Worm (Caenorhabditis elegans) whole organism, L4 larva: ENCODE data around the gene Y65A5A.2.

Source experiments
- D1046.2 ChIP-seq: fragments of 200-800 bp; sonication (Bioruptor generic); IDR thresholded peaks from 2 replicates; pipeline ENCODE4 v1.3.6; 2022; ENCODE audit warnings: missing genetic modification characterization, missing compliant biosample characterization
- F10B5.3 ChIP-seq: sonication (generic microtip); optimal IDR thresholded peaks from 2 replicates; lab custom pipeline; 2016; ENCODE audit warnings: mild to moderate bottlenecking, missing genetic modification characterization, missing compliant biosample characterization
- F26F4.8 ChIP-seq: fragments of 200-800 bp; sonication (Bioruptor generic); conservative IDR thresholded peaks from 2 replicates; pipeline ENCODE4 v1.3.6; 2022; ENCODE audit warnings: missing genetic modification characterization, missing compliant biosample characterization
- F49E8.2 ChIP-seq: sonication (generic microtip); optimal IDR thresholded peaks from 2 replicates; lab custom pipeline; 2016; ENCODE audit warnings: missing compliant biosample characterization, mild to moderate bottlenecking, missing genetic modification characterization, borderline replicate concordance
- T20F7.1 ChIP-seq: fragments of 200-800 bp; sonication (Bioruptor generic); optimal IDR thresholded peaks from 2 replicates; lab custom pipeline; 2018; ENCODE audit warnings: mild to moderate bottlenecking, missing genetic modification characterization, missing compliant biosample characterization
- Y105C5A.15 ChIP-seq: fragments of 200-800 bp; sonication (Bioruptor generic); IDR thresholded peaks from 2 replicates; pipeline ENCODE4 v1.3.6; 2022; ENCODE audit warnings: missing genetic modification characterization, missing compliant biosample characterization
- Y48G9A.11 ChIP-seq: fragments of 200-800 bp; sonication (Bioruptor generic); IDR thresholded peaks from 2 replicates; pipeline ENCODE4 v1.3.6; 2022; ENCODE audit warnings: missing genetic modification reagents, missing genetic modification characterization, missing compliant biosample characterization
- Y5F2A.4 ChIP-seq: fragments of 200-800 bp; sonication (Bioruptor generic); optimal IDR thresholded peaks from 2 replicates; lab custom pipeline; 2018; ENCODE audit warnings: mild to moderate bottlenecking, missing genetic modification characterization, missing compliant biosample characterization
- Y75B8A.6 ChIP-seq: fragments of 200-800 bp; sonication (Bioruptor generic); IDR thresholded peaks from 2 replicates; pipeline ENCODE4 v1.3.6; 2022; ENCODE audit warnings: missing genetic modification reagents, missing genetic modification characterization, missing compliant biosample characterization
- ZK337.2 ChIP-seq: fragments of 200-800 bp; sonication (Bioruptor generic); IDR thresholded peaks from 2 replicates; pipeline ENCODE4 v1.3.6; 2022; ENCODE audit warnings: missing genetic modification reagents, missing genetic modification characterization, missing compliant biosample characterization
- ZK546.5 ChIP-seq, 2 experiments: sonication (generic microtip); optimal IDR thresholded peaks; 2 replicates each; lab custom pipeline; 2017; ENCODE audit warnings: missing biosample characterization in 2 of 2, missing genetic modification characterization in 2 of 2
- aha-1 ChIP-seq: fragments of 150-350 bp; peaks from one replicate; lab custom pipeline; 2014; ENCODE audit warnings: missing biosample characterization, missing genetic modification characterization
- aly-2 ChIP-seq: sonication (generic microtip); optimal IDR thresholded peaks from 2 replicates; lab custom pipeline; 2018; ENCODE audit warnings: missing biosample characterization, missing genetic modification characterization
- ceh-62 ChIP-seq: sonication (generic microtip); optimal IDR thresholded peaks from 2 replicates; lab custom pipeline; 2017; ENCODE audit warnings: missing biosample characterization, missing genetic modification characterization
- ctbp-1 ChIP-seq: fragments of 200-800 bp; sonication (Bioruptor generic); IDR thresholded peaks from 2 replicates; pipeline ENCODE4 v1.3.6; 2022; ENCODE audit warnings: missing genetic modification reagents, missing genetic modification characterization, missing compliant biosample characterization
- daf-12 ChIP-seq: fragments of 150-350 bp; optimal IDR thresholded peaks from 2 replicates; lab custom pipeline; 2014; ENCODE audit warnings: missing biosample characterization, missing genetic modification reagents, missing genetic modification characterization
- daf-16 ChIP-seq, 3 experiments: sonication (generic microtip); optimal IDR thresholded peaks; 2 replicates each; lab custom pipeline; 2016 to 2017; ENCODE audit warnings: missing genetic modification characterization in 3 of 3, missing genetic modification reagents in 3 of 3, mild to moderate bottlenecking in 2 of 3, missing compliant biosample characterization in 2 of 3, missing biosample characterization in 1 of 3, moderate library complexity in 1 of 3
- dmd-6 ChIP-seq: fragments of 200-800 bp; sonication (Bioruptor generic); IDR thresholded peaks from 2 replicates; pipeline ENCODE4 v1.3.6; 2022; ENCODE audit warnings: missing genetic modification reagents, missing genetic modification characterization, missing compliant biosample characterization
- dmd-8 ChIP-seq: fragments of 200-800 bp; sonication (Bioruptor generic); IDR thresholded peaks from 2 replicates; pipeline ENCODE4 v1.3.6; 2022; ENCODE audit warnings: missing genetic modification characterization, missing compliant biosample characterization
- dpl-1 ChIP-seq: fragments of 150-350 bp; optimal IDR thresholded peaks from 2 replicates; lab custom pipeline; 2014; ENCODE audit warnings: missing biosample characterization, missing genetic modification reagents, missing genetic modification characterization
- duxl-1 ChIP-seq: sonication (generic microtip); optimal IDR thresholded peaks from 2 replicates; lab custom pipeline; 2016; ENCODE audit warnings: mild to moderate bottlenecking, missing genetic modification characterization, moderate library complexity, missing compliant biosample characterization; ENCODE audit not compliant: poor library complexity
- dve-1 ChIP-seq: sonication (generic microtip); optimal IDR thresholded peaks from 2 replicates; lab custom pipeline; 2017; ENCODE audit warnings: antibody characterized with exemption, mild to moderate bottlenecking, missing genetic modification characterization, missing compliant biosample characterization; ENCODE audit not compliant: insufficient read depth
- egl-27 ChIP-seq: sonication (generic microtip); optimal IDR thresholded peaks from 3 replicates; lab custom pipeline; 2017; ENCODE audit warnings: missing biosample characterization, missing genetic modification reagents, missing genetic modification characterization
- lim-7 ChIP-seq: fragments of 200-800 bp; sonication (Bioruptor generic); IDR thresholded peaks from 2 replicates; pipeline ENCODE4 v1.3.6; 2022; ENCODE audit warnings: missing genetic modification characterization, missing compliant biosample characterization
- lin-38 ChIP-seq: fragments of 200-800 bp; sonication (Bioruptor generic); IDR thresholded peaks from 2 replicates; pipeline ENCODE4 v1.3.6; 2022; ENCODE audit warnings: missing genetic modification reagents, missing genetic modification characterization, missing compliant biosample characterization
- lir-3 ChIP-seq: sonication (generic microtip); optimal IDR thresholded peaks from 2 replicates; lab custom pipeline; 2016; ENCODE audit warnings: mild to moderate bottlenecking, missing genetic modification characterization, missing compliant biosample characterization
- madf-5 ChIP-seq, 2 experiments: fragments of 200-800 bp; sonication (Bioruptor generic); IDR thresholded peaks; 2 replicates each; pipeline ENCODE4 v1.3.6; 2022; ENCODE audit warnings: missing compliant biosample characterization in 2 of 2, missing genetic modification characterization in 2 of 2
- madf-9 ChIP-seq: fragments of 200-800 bp; sonication (Bioruptor generic); conservative IDR thresholded peaks from 2 replicates; pipeline ENCODE4 v1.3.6; 2022; ENCODE audit warnings: missing genetic modification reagents, missing genetic modification characterization, missing compliant biosample characterization
- mdl-1 ChIP-seq, 2 experiments: fragments of 150-350 bp in 1 of 2; sonication (generic microtip) in 1 of 2; optimal IDR thresholded peaks; 2 replicates each; lab custom pipeline; 2014 to 2017; ENCODE audit warnings: missing biosample characterization in 2 of 2, missing genetic modification characterization in 2 of 2
- mdt-29 ChIP-seq: fragments of 200-800 bp; sonication (Bioruptor generic); IDR thresholded peaks from 2 replicates; pipeline ENCODE4 v1.3.6; 2022; ENCODE audit warnings: missing genetic modification reagents, missing genetic modification characterization, missing compliant biosample characterization
- mep-1 ChIP-seq: fragments of 150-350 bp; sonication (generic microtip); optimal IDR thresholded peaks from 3 replicates; lab custom pipeline; 2014; ENCODE audit warnings: missing biosample characterization, missing genetic modification characterization
- mes-2 ChIP-seq: sonication (generic microtip); optimal IDR thresholded peaks from 2 replicates; lab custom pipeline; 2016; ENCODE audit warnings: missing genotype, mild to moderate bottlenecking, missing genetic modification characterization, missing compliant biosample characterization; ENCODE audit not compliant: poor library complexity, severe bottlenecking
- nhr-10 ChIP-seq: fragments of 150-350 bp; optimal IDR thresholded peaks from 2 replicates; lab custom pipeline; 2014; ENCODE audit warnings: missing biosample characterization, missing genetic modification characterization
- nhr-102 ChIP-seq: sonication (generic microtip); optimal IDR thresholded peaks from 2 replicates; lab custom pipeline; 2016; ENCODE audit warnings: mild to moderate bottlenecking, missing genetic modification characterization, moderate library complexity, missing compliant biosample characterization
- nhr-11 ChIP-seq: fragments of 150-350 bp; optimal IDR thresholded peaks from 2 replicates; lab custom pipeline; 2014; ENCODE audit warnings: missing biosample characterization, missing genetic modification characterization
- nhr-237 ChIP-seq: sonication (generic microtip); optimal IDR thresholded peaks from 2 replicates; lab custom pipeline; 2017; ENCODE audit warnings: missing biosample characterization, missing genetic modification characterization
- nhr-41 ChIP-seq: fragments of 200-800 bp; sonication (Bioruptor generic); IDR thresholded peaks from 2 replicates; pipeline ENCODE4 v1.3.6; 2022; ENCODE audit warnings: missing genetic modification reagents, missing genetic modification characterization, missing compliant biosample characterization
- nhr-48 ChIP-seq: sonication (generic microtip); optimal IDR thresholded peaks from 2 replicates; lab custom pipeline; 2016; ENCODE audit warnings: mild to moderate bottlenecking, missing genetic modification characterization, missing compliant biosample characterization
- nhr-76 ChIP-seq: fragments of 150-350 bp; optimal IDR thresholded peaks from 2 replicates; lab custom pipeline; 2014; ENCODE audit warnings: missing biosample characterization, missing genetic modification characterization
- php-3 ChIP-seq: fragments of 200-800 bp; sonication (Bioruptor generic); IDR thresholded peaks from 2 replicates; pipeline ENCODE4 v1.3.6; 2022; ENCODE audit warnings: missing genetic modification reagents, missing genetic modification characterization, missing compliant biosample characterization
- pqm-1 ChIP-seq: sonication (generic microtip); optimal IDR thresholded peaks from 2 replicates; lab custom pipeline; 2017; ENCODE audit warnings: missing biosample characterization, missing genetic modification characterization
- rbr-2 ChIP-seq: sonication (generic microtip); optimal IDR thresholded peaks from 2 replicates; lab custom pipeline; 2016; ENCODE audit warnings: missing genotype, missing genetic modification characterization, missing compliant biosample characterization
- sdz-12 ChIP-seq: fragments of 200-800 bp; sonication (Bioruptor generic); optimal IDR thresholded peaks from 2 replicates; lab custom pipeline; 2018; ENCODE audit warnings: mild to moderate bottlenecking, missing genetic modification characterization, missing compliant biosample characterization
- tra-1 ChIP-seq: fragments of 200-800 bp; sonication (Bioruptor generic); IDR thresholded peaks from 2 replicates; pipeline ENCODE4 v1.3.6; 2022; ENCODE audit warnings: missing genetic modification reagents, missing genetic modification characterization, missing compliant biosample characterization
- unc-130 ChIP-seq: sonication (generic microtip); optimal IDR thresholded peaks from 2 replicates; lab custom pipeline; 2016; ENCODE audit warnings: missing genetic modification reagents, missing genetic modification characterization, missing compliant biosample characterization
- unc-62 ChIP-seq, 3 experiments: fragments of 150-350 bp in 1 of 3; sonication (generic microtip); optimal IDR thresholded peaks in 2 of 3; peaks in 1 of 3; 1 replicate in 1 of 3; 2 replicates in 2 of 3; lab custom pipeline; 2014 to 2017; ENCODE audit warnings: missing biosample characterization in 3 of 3, missing genetic modification characterization in 3 of 3, missing genetic modification reagents in 3 of 3, missing genotype in 1 of 3
- zfp-2 ChIP-seq: sonication (generic microtip); optimal IDR thresholded peaks from 2 replicates; lab custom pipeline; 2016; ENCODE audit warnings: mild to moderate bottlenecking, missing genetic modification characterization, missing compliant biosample characterization
- zip-11 ChIP-seq: fragments of 200-800 bp; sonication (Bioruptor generic); IDR thresholded peaks from 2 replicates; pipeline ENCODE4 v1.3.6; 2022; ENCODE audit warnings: missing genetic modification characterization, missing compliant biosample characterization
- ztf-7 ChIP-seq: fragments of 150-350 bp; optimal IDR thresholded peaks from 2 replicates; lab custom pipeline; 2014; ENCODE audit warnings: missing biosample characterization, missing genetic modification characterization

Gene Y65A5A.2

ce11 chrIV:16388136-16388635 is 23.6 kb upstream of the Y65A5A.2 start (continued):
- peak; percentile 32 for TF ChIP-seq F49E8.2 (tag; lab: Kevin White, UChicago)
- TF ChIP-seq nhr-48 (tag; lab: Kevin White, UChicago): no peak
- 0 out of 2 replicates have a peak, but pooled peaks have one; percentile 42 for TF ChIP-seq php-3 (GFP tag; lab: Robert Waterston, UW)
- TF ChIP-seq zip-11 (GFP tag; lab: Robert Waterston, UW): peak; percentile 76; the same call in 1 of the 2 replicates
- peak; percentile 70 for TF ChIP-seq mes-2 (tag; lab: Kevin White, UChicago)
- TF ChIP-seq tra-1 (GFP tag; lab: Robert Waterston, UW): no peak
- TF ChIP-seq Y105C5A.15 (GFP tag; lab: Robert Waterston, UW): 0 out of 2 replicates have a peak, but pooled peaks have one; percentile 43
- TF ChIP-seq mdt-29 (GFP tag; lab: Robert Waterston, UW): 0 out of 2 replicates have a peak, but pooled peaks have one; percentile 12
- TF ChIP-seq ZK337.2 (GFP tag; lab: Robert Waterston, UW): no peak
- TF ChIP-seq Y48G9A.11 (GFP tag; lab: Robert Waterston, UW): no peak
- TF ChIP-seq nhr-237 (tag; lab: Kevin White, UChicago): no peak
- TF ChIP-seq mdl-1 (tag; optimal IDR thresholded peaks at IDR 0.05; lab: Kevin White, UChicago): no peak
- TF ChIP-seq aly-2 (tag; lab: Kevin White, UChicago): no peak
- TF ChIP-seq dmd-6 (GFP tag; lab: Robert Waterston, UW): peak; percentile 42
- peak; percentile 45 for TF ChIP-seq duxl-1
- no peak for TF ChIP-seq unc-130 (GFP tag; lab: Kevin White, UChicago)
- 0 out of 2 replicates have a peak, but pooled peaks have one; percentile 29 for TF ChIP-seq madf-9 (GFP tag; lab: Robert Waterston, UW)
- TF ChIP-seq lir-3 (tag; lab: Kevin White, UChicago): no peak
- no peak for TF ChIP-seq aha-1 (tag; lab: Kevin White, UChicago)
- no peak for TF ChIP-seq dpl-1 (GFP tag; lab: Kevin White, UChicago)
- TF ChIP-seq unc-62 (GFP tag; optimal IDR thresholded peaks at IDR 0.05 in 1 of 2; lab: Kevin White, UChicago): no peak
- TF ChIP-seq unc-62 (tag; optimal IDR thresholded peaks at IDR 0.05; lab: Kevin White, UChicago): no peak
- TF ChIP-seq D1046.2: peak; percentile 86
- no peak for TF ChIP-seq pqm-1
- TF ChIP-seq sdz-12: no peak
- no peak for TF ChIP-seq Y75B8A.6 (GFP tag; lab: Robert Waterston, UW)
- TF ChIP-seq ZK546.5 (tag; optimal IDR thresholded peaks at IDR 0.05; lab: Kevin White, UChicago): no peak
- TF ChIP-seq nhr-76 (tag; lab: Kevin White, UChicago): no peak
- TF ChIP-seq Y5F2A.4: no peak
- TF ChIP-seq zfp-2: no peak
- TF ChIP-seq F26F4.8 (GFP tag; lab: Robert Waterston, UW): no peak
- TF ChIP-seq madf-5 (GFP tag; IDR thresholded peaks at IDR 0.05; lab: Robert Waterston, UW): 0 out of 4 replicates have a peak, but pooled peaks of 1 of the 2 experiments have one; percentile 45
- no peak for TF ChIP-seq nhr-10 (tag; lab: Kevin White, UChicago)
- TF ChIP-seq ztf-7 (tag; lab: Kevin White, UChicago): no peak
- peak; percentile 48 for TF ChIP-seq mep-1 (tag; lab: Kevin White, UChicago)
- TF ChIP-seq daf-16 (GFP tag; optimal IDR thresholded peaks at IDR 0.05; lab: Kevin White, UChicago): peak in 1 of 2 experiments; percentile 66
- peak; percentile 13 for TF ChIP-seq daf-16 (tag; optimal IDR thresholded peaks at IDR 0.05; lab: Kevin White, UChicago)
- no peak for TF ChIP-seq ceh-62 (tag; lab: Kevin White, UChicago)
- TF ChIP-seq egl-27 (tag; lab: Kevin White, UChicago): no peak
- no peak for TF ChIP-seq dve-1 (tag; lab: Kevin White, UChicago)
- TF ChIP-seq dmd-8 (GFP tag; lab: Robert Waterston, UW): peak; percentile 78; the same call in 1 of the 2 replicates
- peak; percentile 39; the same call in 1 of the 2 replicates for TF ChIP-seq ctbp-1 (GFP tag; lab: Robert Waterston, UW)
- peak; percentile 82 for TF ChIP-seq lin-38 (GFP tag; lab: Robert Waterston, UW)
- no peak for TF ChIP-seq nhr-11
- no peak for TF ChIP-seq daf-12 (tag; lab: Kevin White, UChicago)
- no peak for TF ChIP-seq F10B5.3 (tag; lab: Kevin White, UChicago)
- TF ChIP-seq rbr-2: peak; percentile 4
- TF ChIP-seq nhr-41 (GFP tag; lab: Robert Waterston, UW): no peak
- TF ChIP-seq T20F7.1 (GFP tag; lab: Kevin White, UChicago): no peak
- TF ChIP-seq nhr-102 (tag; lab: Kevin White, UChicago): peak; percentile 25
- TF ChIP-seq lim-7 (GFP tag; lab: Robert Waterston, UW): peak; percentile 73; the same call in 1 of the 2 replicates
